Fruit fly (Drosophila melanogaster) whole organism, prepupa: ENCODE measurements around the gene CG14877.

Experiments used
- CG11294 ChIP-seq: fragments of 200-800 bp; sonication (Bioruptor generic); IDR thresholded peaks from 2 replicates; pipeline ENCODE4 v1.3.6; 2022; ENCODE audit warnings: missing biosample characterization, missing genetic modification characterization
- CG11762 ChIP-seq: fragments of 200-800 bp; sonication (Bioruptor generic); optimal IDR thresholded peaks from 3 replicates; lab custom pipeline; 2016; ENCODE audit warnings: missing biosample characterization, missing genetic modification characterization; ENCODE audit not compliant: insufficient read depth
- CG15336 ChIP-seq: fragments of 200-800 bp; sonication (Bioruptor generic); IDR thresholded peaks from 2 replicates; pipeline ENCODE4 v1.3.6; 2022; ENCODE audit warnings: missing biosample characterization, missing genetic modification characterization
- CG3032 ChIP-seq: fragments of 200-800 bp; optimal IDR thresholded peaks from 2 replicates; lab custom pipeline; 2019; ENCODE audit warnings: missing biosample characterization, mild to moderate bottlenecking, missing genetic modification characterization, moderate library complexity
- CG31627 ChIP-seq: fragments of 200-800 bp; sonication (Bioruptor generic); optimal IDR thresholded peaks from 3 replicates; lab custom pipeline; 2016; ENCODE audit warnings: missing biosample characterization, missing genetic modification characterization
- CG32006 ChIP-seq: fragments of 200-800 bp; sonication (Bioruptor generic); optimal IDR thresholded peaks from 3 replicates; lab custom pipeline; 2017; ENCODE audit warnings: missing biosample characterization, mild to moderate bottlenecking, missing genetic modification characterization
- CG34406 ChIP-seq: fragments of 200-800 bp; sonication (Bioruptor generic); optimal IDR thresholded peaks from 3 replicates; lab custom pipeline; 2016; ENCODE audit warnings: missing biosample characterization, missing genetic modification characterization
- CG6276 ChIP-seq: fragments of 200-800 bp; sonication (Bioruptor generic); optimal IDR thresholded peaks from 2 replicates; lab custom pipeline; 2017; ENCODE audit warnings: missing biosample characterization, mild to moderate bottlenecking, missing genetic modification characterization
- CG6792 ChIP-seq: fragments of 200-800 bp; sonication (Bioruptor generic); optimal IDR thresholded peaks from 3 replicates; lab custom pipeline; 2016; ENCODE audit warnings: missing biosample characterization, missing genetic modification characterization
- CG6808 ChIP-seq: fragments of 200-800 bp; sonication (Bioruptor generic); optimal IDR thresholded peaks from 3 replicates; lab custom pipeline; 2017; ENCODE audit warnings: missing biosample characterization, missing genetic modification characterization, mild to moderate bottlenecking, moderate library complexity, missing genetic modification reagents
- CG6854 ChIP-seq: fragments of 200-800 bp; sonication (Bioruptor generic); optimal IDR thresholded peaks from 2 replicates; lab custom pipeline; 2017; ENCODE audit warnings: missing biosample characterization, mild to moderate bottlenecking, missing genetic modification characterization
- CG8319 ChIP-seq: fragments of 200-800 bp; sonication (Bioruptor generic); optimal IDR thresholded peaks from 3 replicates; lab custom pipeline; 2016; ENCODE audit warnings: missing biosample characterization, missing genetic modification characterization
- CG8632 ChIP-seq: fragments of 200-800 bp; sonication (Bioruptor generic); optimal IDR thresholded peaks from 3 replicates; lab custom pipeline; 2016; ENCODE audit warnings: missing biosample characterization, missing genetic modification characterization
- CG9139 ChIP-seq: fragments of 200-800 bp; sonication (Bioruptor generic); optimal IDR thresholded peaks from 3 replicates; lab custom pipeline; 2017; ENCODE audit warnings: missing biosample characterization, mild to moderate bottlenecking, missing genetic modification characterization
- Eip75B ChIP-seq: fragments of 200-800 bp; sonication (Bioruptor generic); optimal IDR thresholded peaks from 3 replicates; lab custom pipeline; 2016; ENCODE audit warnings: missing biosample characterization, missing genetic modification characterization
- Eip93F ChIP-seq: fragments of 200-800 bp; sonication (Bioruptor generic); optimal IDR thresholded peaks from 2 replicates; lab custom pipeline; 2016; ENCODE audit warnings: missing biosample characterization, mild to moderate bottlenecking, missing genetic modification characterization
- Ets21C ChIP-seq: fragments of 200-800 bp; sonication (Bioruptor generic); optimal IDR thresholded peaks from 3 replicates; lab custom pipeline; 2016; ENCODE audit warnings: missing biosample characterization, missing genetic modification characterization
- Ets96B ChIP-seq: fragments of 200-800 bp; optimal IDR thresholded peaks from 2 replicates; lab custom pipeline; 2019; ENCODE audit warnings: missing biosample characterization, mild to moderate bottlenecking, missing genetic modification characterization, moderate library complexity
- Gug ChIP-seq: fragments of 200-800 bp; sonication (Bioruptor generic); IDR thresholded peaks from 2 replicates; pipeline ENCODE4 v1.3.6; 2022; ENCODE audit warnings: missing biosample characterization, missing genetic modification characterization
- Hr38 ChIP-seq: sonication (Bioruptor generic); optimal IDR thresholded peaks from 2 replicates; lab custom pipeline; 2016; ENCODE audit warnings: missing biosample characterization, missing genetic modification characterization
- Hr39 ChIP-seq: fragments of 200-800 bp; sonication (Bioruptor generic); optimal IDR thresholded peaks from 2 replicates; lab custom pipeline; 2016; ENCODE audit warnings: missing biosample characterization, missing genetic modification characterization
- Hr4 ChIP-seq: fragments of 200-800 bp; sonication (Bioruptor generic); optimal IDR thresholded peaks from 3 replicates; lab custom pipeline; 2016; ENCODE audit warnings: missing biosample characterization, missing genetic modification characterization
- Lpt ChIP-seq: fragments of 200-800 bp; sonication (Bioruptor generic); optimal IDR thresholded peaks from 3 replicates; lab custom pipeline; 2016; ENCODE audit warnings: missing biosample characterization, missing genetic modification characterization
- Met ChIP-seq: fragments of 200-800 bp; sonication (Bioruptor generic); optimal IDR thresholded peaks from 3 replicates; lab custom pipeline; 2016; ENCODE audit warnings: missing biosample characterization, missing genetic modification characterization
- Smox ChIP-seq: fragments of 200-800 bp; sonication (Bioruptor generic); optimal IDR thresholded peaks from 3 replicates; lab custom pipeline; 2016; ENCODE audit warnings: missing biosample characterization, missing genetic modification characterization
- Sox102F ChIP-seq: fragments of 200-800 bp; sonication (Bioruptor generic); optimal IDR thresholded peaks from 2 replicates; lab custom pipeline; 2016; ENCODE audit warnings: missing biosample characterization, mild to moderate bottlenecking, missing genetic modification characterization
- achi ChIP-seq: fragments of 200-800 bp; sonication (Bioruptor generic); optimal IDR thresholded peaks from 3 replicates; lab custom pipeline; 2016; ENCODE audit warnings: missing biosample characterization, missing genetic modification characterization
- cyc ChIP-seq: fragments of 200-800 bp; sonication (Bioruptor generic); optimal IDR thresholded peaks from 3 replicates; lab custom pipeline; 2016; ENCODE audit warnings: missing biosample characterization, missing genetic modification characterization
- eg ChIP-seq: fragments of 200-800 bp; sonication (Bioruptor generic); IDR thresholded peaks from 3 replicates; pipeline ENCODE4 v1.3.6; 2022; ENCODE audit warnings: missing biosample characterization, missing genetic modification characterization
- esn ChIP-seq: fragments of 200-800 bp; sonication (Bioruptor generic); optimal IDR thresholded peaks from 2 replicates; lab custom pipeline; 2016; ENCODE audit warnings: missing biosample characterization, mild to moderate bottlenecking, missing genetic modification characterization, moderate library complexity
- fkh ChIP-seq: fragments of 200-800 bp; sonication (Bioruptor generic); optimal IDR thresholded peaks from 3 replicates; lab custom pipeline; 2017; ENCODE audit warnings: missing biosample characterization, mild to moderate bottlenecking, missing genetic modification characterization, moderate library complexity
- lz ChIP-seq: fragments of 200-800 bp; sonication (Bioruptor generic); optimal IDR thresholded peaks from 3 replicates; lab custom pipeline; 2016; ENCODE audit warnings: missing biosample characterization, missing genetic modification characterization
- net ChIP-seq: fragments of 200-800 bp; sonication (Bioruptor generic); optimal IDR thresholded peaks from 3 replicates; lab custom pipeline; 2016; ENCODE audit warnings: missing biosample characterization, missing genetic modification characterization
- pdm3 ChIP-seq: fragments of 200-800 bp; sonication (Bioruptor generic); optimal IDR thresholded peaks from 3 replicates; lab custom pipeline; 2016; ENCODE audit warnings: missing biosample characterization, missing genetic modification characterization
- salr ChIP-seq, 2 experiments: fragments of 200-800 bp; sonication (Bioruptor generic); optimal IDR thresholded peaks; 3 replicates each; lab custom pipeline; 2016 to 2018; ENCODE audit warnings: missing biosample characterization in 2 of 2, missing genetic modification characterization in 2 of 2, mild to moderate bottlenecking in 1 of 2
- ss ChIP-seq, 2 experiments: fragments of 200-800 bp; sonication (Bioruptor generic); optimal IDR thresholded peaks; 2 replicates in 1 of 2; 3 replicates in 1 of 2; lab custom pipeline; 2017 to 2018; ENCODE audit warnings: mild to moderate bottlenecking in 2 of 2, missing biosample characterization in 2 of 2, missing genetic modification characterization in 2 of 2, moderate library complexity in 1 of 2
- svp ChIP-seq: fragments of 200-800 bp; sonication (Bioruptor generic); peaks from one replicate; lab custom pipeline; 2016; ENCODE audit warnings: missing biosample characterization, missing genetic modification characterization
- topi ChIP-seq: fragments of 200-800 bp; sonication (Bioruptor generic); optimal IDR thresholded peaks from 3 replicates; lab custom pipeline; 2016; ENCODE audit warnings: missing biosample characterization, missing genetic modification characterization
- vri ChIP-seq: fragments of 200-800 bp; sonication (Bioruptor generic); optimal IDR thresholded peaks from 3 replicates; lab custom pipeline; 2016; ENCODE audit warnings: missing biosample characterization, mild to moderate bottlenecking, missing genetic modification characterization

Gene CG14877

dm6 chr3R:15898302-15898701 is 2.4 kb upstream of the CG14877 start (continued):
- TF ChIP-seq Met (GFP tag; lab: Kevin White, UChicago) (peak; percentile 12), fkh (GFP tag; lab: Kevin White, UChicago) (no peak), esn (peak; percentile 22)

- no peak for TF ChIP-seq CG11762 (GFP tag; lab: Kevin White, UChicago)
- TF ChIP-seq Met (GFP tag; lab: Kevin White, UChicago): no peak
- no peak for TF ChIP-seq salr (GFP tag; optimal IDR thresholded peaks at IDR 0.05; lab: Kevin White, UChicago)
- no peak for TF ChIP-seq Hr39 (GFP tag; lab: Kevin White, UChicago)
- TF ChIP-seq ss (GFP tag; optimal IDR thresholded peaks at IDR 0.05; lab: Kevin White, UChicago): no peak
- TF ChIP-seq CG8632: no peak
- TF ChIP-seq CG6854 (GFP tag; lab: Kevin White, UChicago): no peak
- TF ChIP-seq CG31627 (GFP tag; lab: Kevin White, UChicago): no peak
- TF ChIP-seq CG34406 (GFP tag; lab: Kevin White, UChicago): no peak
- TF ChIP-seq Hr4 (GFP tag; lab: Kevin White, UChicago): no peak
- no peak for TF ChIP-seq CG8319 (GFP tag; lab: Kevin White, UChicago)
- no peak for TF ChIP-seq CG9139
- TF ChIP-seq Smox: no peak
- TF ChIP-seq Lpt (GFP tag; lab: Kevin White, UChicago): no peak
- TF ChIP-seq topi (GFP tag; lab: Kevin White, UChicago): no peak
- no peak for TF ChIP-seq CG15336 (GFP tag; lab: Robert Waterston, UW)
- no peak for TF ChIP-seq achi (GFP tag; lab: Kevin White, UChicago)
- no peak for TF ChIP-seq CG6792 (GFP tag; lab: Kevin White, UChicago)
Measured at dm6 chr3R:15891188-15891820, 4.6 kb downstream of the CG14877 start.

dm6 chr3R:15875611-15876010 is 20.3 kb downstream of the CG14877 start, which contains the start of gene CG31183:
CG31183 (minus strand) TSS chr3R:15875939.
- TF ChIP-seq salr (GFP tag; optimal IDR thresholded peaks at IDR 0.05; lab: Kevin White, UChicago) (no peak), CG6808 (GFP tag; lab: Kevin White, UChicago) (no peak), CG3032 (tag; lab: Kevin White, UChicago) (no peak), CG6276 (no peak), CG6792 (GFP tag; lab: Kevin White, UChicago) (no peak), achi (GFP tag; lab: Kevin White, UChicago) (no peak), topi (GFP tag; lab: Kevin White, UChicago) (no peak), Hr39 (GFP tag; lab: Kevin White, UChicago) (no peak), Lpt (GFP tag; lab: Kevin White, UChicago) (no peak)
- TF ChIP-seq, all 60 proteins: peak for 0

dm6 chr3R:15872829-15873440 is 22.9 kb downstream of the CG14877 start:
- TF ChIP-seq Lpt (GFP tag; lab: Kevin White, UChicago) (no peak), net (GFP tag; lab: Kevin White, UChicago) (no peak), CG8632 (no peak), Ets96B (tag; lab: Kevin White, UChicago) (no peak), Eip75B (no peak), pdm3 (no peak), Sox102F (GFP tag; lab: Kevin White, UChicago) (no peak), Hr38 (GFP tag; lab: Kevin White, UChicago) (no peak)

- TF ChIP-seq salr (GFP tag; optimal IDR thresholded peaks at IDR 0.05; lab: Kevin White, UChicago) (no peak), topi (GFP tag; lab: Kevin White, UChicago) (no peak), Smox (no peak), eg (GFP tag; lab: Robert Waterston, UW) (no peak), Eip93F (GFP tag; lab: Kevin White, UChicago) (no peak), svp (no peak), CG11294 (GFP tag; lab: Robert Waterston, UW) (no peak), CG6792 (GFP tag; lab: Kevin White, UChicago) (no peak), Gug (GFP tag; lab: Robert Waterston, UW) (no peak), Ets21C (GFP tag; lab: Kevin White, UChicago) (no peak), CG3032 (tag; lab: Kevin White, UChicago) (no peak), CG6808 (GFP tag; lab: Kevin White, UChicago) (no peak), lz (GFP tag; lab: Kevin White, UChicago) (no peak), fkh (GFP tag; lab: Kevin White, UChicago) (no peak), CG8632 (no peak), Met (GFP tag; lab: Kevin White, UChicago) (no peak), vri (no peak), CG32006 (GFP tag; lab: Kevin White, UChicago) (no peak), Eip75B (no peak), cyc (GFP tag; lab: Kevin White, UChicago) (no peak)
- TF ChIP-seq, all 60 proteins: peak for 0
Measured at dm6 chr3R:15859896-15860295, 36.0 kb downstream of the CG14877 start, which contains the start of gene CG9632. CG9632 (plus strand) TSS chr3R:15860196.
